Worm (Caenorhabditis elegans): Measurements from ENCODE around the gene srb-11.

ce11 chrIII:6489493-6489892 is 3.2 kb downstream of the srb-11 start, which contains the start of gene rpt-3:
- TF ChIP-seq pqm-1 (tag; optimal IDR thresholded peaks at IDR 0.05), result no peak
- no peak for TF ChIP-seq lin-39 (tag; optimal IDR thresholded peaks at IDR 0.05)
- no peak for TF ChIP-seq nhr-12 (tag; optimal IDR thresholded peaks at IDR 0.05)
- no peak for TF ChIP-seq nhr-237 (tag; optimal IDR thresholded peaks at IDR 0.05)
- no peak for TF ChIP-seq nhr-28 (tag; optimal IDR thresholded peaks at IDR 0.05)
- TF ChIP-seq lin-15B (tag; optimal IDR thresholded peaks at IDR 0.05), result no peak
- TF ChIP-seq jun-1 (tag; optimal IDR thresholded peaks at IDR 0.05), result no peak
- TF ChIP-seq unc-62 (GFP tag; optimal IDR thresholded peaks at IDR 0.05), result no peak
- TF ChIP-seq nhr-25 (tag; optimal IDR thresholded peaks at IDR 0.05), result no peak
- TF ChIP-seq skn-1 (tag; optimal IDR thresholded peaks at IDR 0.05), result no peak
- no peak for TF ChIP-seq ama-1 (optimal IDR thresholded peaks at IDR 0.05)
- no peak for TF ChIP-seq snpc-4 (tag; optimal IDR thresholded peaks at IDR 0.05)
- TF ChIP-seq elt-3 (tag; optimal IDR thresholded peaks at IDR 0.05), result no peak

Data from whole organism, L3 larva.